Fruit fly (Drosophila melanogaster) whole organism, embryonic: ENCODE results near the gene Csp.

ENCODE experiments used
- Abd-B ChIP-seq: fragments of 200-800 bp; sonication (Bioruptor generic); optimal IDR thresholded peaks from 2 replicates; lab custom pipeline; 2018; ENCODE audit warnings: missing biosample characterization, mild to moderate bottlenecking, missing genetic modification characterization, moderate library complexity
- CG11093 ChIP-seq: fragments of 200-800 bp; sonication (Bioruptor generic); IDR thresholded peaks from 3 replicates; pipeline ENCODE4 v1.3.6; 2022; ENCODE audit warnings: missing biosample characterization, missing genetic modification characterization
- CG11504 ChIP-seq: fragments of 200-800 bp; sonication (Bioruptor generic); optimal IDR thresholded peaks from 3 replicates; lab custom pipeline; 2019; ENCODE audit warnings: missing biosample characterization, mild to moderate bottlenecking, missing genetic modification characterization, moderate library complexity
- CG11560 ChIP-seq: fragments of 200-800 bp; sonication (Bioruptor generic); IDR thresholded peaks from 3 replicates; pipeline ENCODE4 v1.3.6; 2022; ENCODE audit warnings: missing biosample characterization, missing genetic modification characterization
- CG11696 ChIP-seq: fragments of 200-800 bp; sonication (Bioruptor generic); IDR thresholded peaks from 2 replicates; pipeline ENCODE4 v1.3.6; 2022; ENCODE audit warnings: missing biosample characterization, missing genetic modification characterization
- CG12299 ChIP-seq: fragments of 200-800 bp; sonication (Bioruptor generic); optimal IDR thresholded peaks from 2 replicates; lab custom pipeline; 2018; ENCODE audit warnings: missing biosample characterization, mild to moderate bottlenecking, missing genetic modification characterization
- CG1233 ChIP-seq: fragments of 200-800 bp; sonication (Bioruptor generic); optimal IDR thresholded peaks from 4 replicates; lab custom pipeline; 2018; ENCODE audit warnings: missing biosample characterization, mild to moderate bottlenecking, missing genetic modification characterization
- CG13123 ChIP-seq: fragments of 200-800 bp; sonication (Bioruptor generic); optimal IDR thresholded peaks from 2 replicates; lab custom pipeline; 2016; ENCODE audit warnings: missing biosample characterization, missing genetic modification characterization
- CG13424 ChIP-seq: fragments of 200-800 bp; sonication (Bioruptor generic); optimal IDR thresholded peaks from 2 replicates; lab custom pipeline; 2019; ENCODE audit warnings: missing biosample characterization, mild to moderate bottlenecking, missing genetic modification characterization, moderate library complexity
- CG14860 ChIP-seq: fragments of 200-800 bp; sonication (Bioruptor generic); IDR thresholded peaks from 3 replicates; pipeline ENCODE4 v1.3.6; 2022; ENCODE audit warnings: missing biosample characterization, missing genetic modification characterization; ENCODE audit not compliant: partially characterized antibody
- CG16863 ChIP-seq: fragments of 200-800 bp; sonication (Bioruptor generic); optimal IDR thresholded peaks from 3 replicates; lab custom pipeline; 2016; ENCODE audit warnings: missing biosample characterization, missing genetic modification characterization
- CG17328 ChIP-seq: fragments of 200-800 bp; sonication (Bioruptor generic); IDR thresholded peaks from 2 replicates; pipeline ENCODE4 v1.3.6; 2022; ENCODE audit warnings: missing biosample characterization, missing genetic modification characterization
- CG2712 ChIP-seq: fragments of 200-800 bp; optimal IDR thresholded peaks from 3 replicates; lab custom pipeline; 2019; ENCODE audit warnings: missing biosample characterization, mild to moderate bottlenecking, missing genetic modification characterization, moderate library complexity
- CG32772 ChIP-seq: fragments of 200-800 bp; sonication (Bioruptor generic); IDR thresholded peaks from 2 replicates; pipeline ENCODE4 v1.3.6; 2022; ENCODE audit warnings: missing biosample characterization, missing genetic modification characterization
- CG33557 ChIP-seq: fragments of 200-800 bp; sonication (Bioruptor generic); optimal IDR thresholded peaks from 2 replicates; lab custom pipeline; 2019; ENCODE audit warnings: missing biosample characterization, mild to moderate bottlenecking, missing genetic modification characterization, moderate library complexity
- CG6854 ChIP-seq: fragments of 200-800 bp; sonication (Bioruptor generic); optimal IDR thresholded peaks from 3 replicates; lab custom pipeline; 2017; ENCODE audit warnings: missing biosample characterization, mild to moderate bottlenecking, missing genetic modification characterization
- CG8478 ChIP-seq: fragments of >200 bp; optimal IDR thresholded peaks from 2 replicates; lab custom pipeline; 2018
- CG8924 ChIP-seq: fragments of 200-800 bp; optimal IDR thresholded peaks from 3 replicates; lab custom pipeline; 2019; ENCODE audit warnings: missing biosample characterization, mild to moderate bottlenecking, missing genetic modification characterization, moderate library complexity
- CG9609 ChIP-seq: fragments of 200-800 bp; sonication (Bioruptor generic); optimal IDR thresholded peaks from 3 replicates; lab custom pipeline; 2016; ENCODE audit warnings: missing biosample characterization, missing genetic modification characterization
- CHES-1-like ChIP-seq: fragments of 200-800 bp; sonication (Bioruptor generic); optimal IDR thresholded peaks from 2 replicates; lab custom pipeline; 2016; ENCODE audit warnings: missing biosample characterization, missing genetic modification characterization
- Chrac-16 ChIP-seq: fragments of 200-800 bp; sonication (Bioruptor generic); optimal IDR thresholded peaks from 3 replicates; lab custom pipeline; 2016; ENCODE audit warnings: missing biosample characterization, missing genetic modification characterization
- Dek ChIP-seq: fragments of 200-800 bp; sonication (Bioruptor generic); optimal IDR thresholded peaks from 3 replicates; lab custom pipeline; 2019; ENCODE audit warnings: missing biosample characterization, mild to moderate bottlenecking, missing genetic modification characterization, moderate library complexity
- Dfd ChIP-seq, 2 experiments: fragments of >200 bp; optimal IDR thresholded peaks; 2 replicates each; lab custom pipeline; 2017; ENCODE audit warnings: missing biosample characterization in 2 of 2, missing genetic modification characterization in 2 of 2
- Eip74EF ChIP-seq, 2 experiments: fragments of 200-800 bp in 1 of 2; fragments of >200 bp in 1 of 2; sonication (Bioruptor generic) in 1 of 2; optimal IDR thresholded peaks; 2 replicates each; lab custom pipeline; 2017 to 2019; ENCODE audit warnings: missing biosample characterization in 2 of 2, missing genetic modification characterization in 2 of 2, mild to moderate bottlenecking in 1 of 2, moderate library complexity in 1 of 2
- Fer2 ChIP-seq: fragments of 200-800 bp; sonication (Bioruptor generic); optimal IDR thresholded peaks from 2 replicates; lab custom pipeline; 2018; ENCODE audit warnings: missing biosample characterization, mild to moderate bottlenecking, missing genetic modification characterization, moderate library complexity
- HmgZ ChIP-seq: fragments of 200-800 bp; sonication (Bioruptor generic); optimal IDR thresholded peaks from 2 replicates; lab custom pipeline; 2018; ENCODE audit warnings: missing biosample characterization, mild to moderate bottlenecking, missing genetic modification characterization
- Hr39 ChIP-seq: fragments of >200 bp; optimal IDR thresholded peaks from 2 replicates; lab custom pipeline; 2017
- Lim3 ChIP-seq: fragments of 200-800 bp; sonication (Bioruptor generic); IDR thresholded peaks from 2 replicates; pipeline ENCODE4 v1.3.6; 2022; ENCODE audit warnings: missing biosample characterization, missing genetic modification characterization
- MESR4 ChIP-seq: fragments of 200-800 bp; sonication (Bioruptor generic); optimal IDR thresholded peaks from 2 replicates; lab custom pipeline; 2018; ENCODE audit warnings: missing biosample characterization, mild to moderate bottlenecking, missing genetic modification characterization, moderate library complexity
- MTF-1 ChIP-seq: fragments of 200-800 bp; sonication (Bioruptor generic); optimal IDR thresholded peaks from 2 replicates; lab custom pipeline; 2018; ENCODE audit warnings: missing biosample characterization, mild to moderate bottlenecking, missing genetic modification characterization, borderline replicate concordance
- Nf-YC ChIP-seq: fragments of 200-800 bp; optimal IDR thresholded peaks from 3 replicates; lab custom pipeline; 2019; ENCODE audit warnings: missing biosample characterization, mild to moderate bottlenecking, missing genetic modification characterization, moderate library complexity
- Optix ChIP-seq: fragments of 200-800 bp; sonication (Bioruptor generic); IDR thresholded peaks from 3 replicates; pipeline ENCODE4 v1.3.6; 2022; ENCODE audit warnings: missing biosample characterization, missing genetic modification characterization
- Scr ChIP-seq: fragments of 200-800 bp; sonication (Bioruptor generic); IDR thresholded peaks from 2 replicates; pipeline ENCODE4 v1.3.6; 2022; ENCODE audit warnings: missing biosample characterization, missing genetic modification characterization; ENCODE audit not compliant: partially characterized antibody
- ato ChIP-seq: fragments of 200-800 bp; sonication (Bioruptor generic); IDR thresholded peaks from 2 replicates; pipeline ENCODE4 v1.3.6; 2022; ENCODE audit warnings: missing biosample characterization, missing genetic modification characterization; ENCODE audit not compliant: partially characterized antibody
- br ChIP-seq: fragments of >200 bp; optimal IDR thresholded peaks from 2 replicates; lab custom pipeline; 2017
- cwo ChIP-seq: fragments of 200-800 bp; sonication (Bioruptor generic); optimal IDR thresholded peaks from 3 replicates; lab custom pipeline; 2017; ENCODE audit warnings: missing biosample characterization, missing genetic modification characterization, mild to moderate bottlenecking, moderate library complexity, missing genetic modification reagents
- gsb-n ChIP-seq: fragments of 200-800 bp; sonication (Bioruptor generic); optimal IDR thresholded peaks from 3 replicates; lab custom pipeline; 2018; ENCODE audit warnings: missing biosample characterization, mild to moderate bottlenecking, missing genetic modification characterization
- h ChIP-seq: fragments of >200 bp; optimal IDR thresholded peaks from 2 replicates; lab custom pipeline; 2017
- hth ChIP-seq: fragments of >200 bp; optimal IDR thresholded peaks from 2 replicates; lab custom pipeline; 2017; ENCODE audit warnings: inconsistent platforms
- ind ChIP-seq: fragments of 200-800 bp; sonication (Bioruptor generic); optimal IDR thresholded peaks from 3 replicates; lab custom pipeline; 2016; ENCODE audit warnings: missing biosample characterization, missing genetic modification characterization
- jumu ChIP-seq: fragments of 200-800 bp; sonication (Bioruptor generic); optimal IDR thresholded peaks from 3 replicates; lab custom pipeline; 2016; ENCODE audit warnings: missing biosample characterization, missing genetic modification characterization
- klu ChIP-seq: fragments of 200-800 bp; sonication (Bioruptor generic); IDR thresholded peaks from 2 replicates; pipeline ENCODE4 v1.3.6; 2022; ENCODE audit warnings: missing biosample characterization, missing genetic modification characterization
- knrl ChIP-seq: fragments of 200-800 bp; sonication (Bioruptor generic); IDR thresholded peaks from 3 replicates; pipeline ENCODE4 v1.3.6; 2022; ENCODE audit warnings: missing biosample characterization, missing genetic modification characterization; ENCODE audit not compliant: partially characterized antibody
- lola ChIP-seq, 3 experiments: fragments of >200 bp in 2 of 3; fragments of 200-800 bp in 1 of 3; sonication (Bioruptor generic) in 1 of 3; optimal IDR thresholded peaks; 2 replicates each; lab custom pipeline; 2017 to 2019; ENCODE audit warnings: missing biosample characterization in 3 of 3, missing genetic modification characterization in 3 of 3, mild to moderate bottlenecking in 1 of 3, moderate library complexity in 1 of 3
- ro ChIP-seq: fragments of 200-800 bp; sonication (Bioruptor generic); IDR thresholded peaks from 2 replicates; pipeline ENCODE4 v1.3.6; 2022; ENCODE audit warnings: missing biosample characterization, missing genetic modification characterization
- scrt ChIP-seq: fragments of 200-800 bp; sonication (Bioruptor generic); optimal IDR thresholded peaks from 2 replicates; lab custom pipeline; 2018; ENCODE audit warnings: missing biosample characterization, mild to moderate bottlenecking, missing genetic modification characterization, moderate library complexity
- sug ChIP-seq: fragments of 200-800 bp; optimal IDR thresholded peaks from 2 replicates; lab custom pipeline; 2019; ENCODE audit warnings: missing biosample characterization, mild to moderate bottlenecking, missing genetic modification characterization, moderate library complexity
- ttk ChIP-seq: fragments of 200-800 bp; sonication (Bioruptor generic); IDR thresholded peaks from 2 replicates; pipeline ENCODE4 v2.1.2; 2022; ENCODE audit warnings: missing biosample characterization, missing genetic modification characterization
- tx ChIP-seq: fragments of 200-800 bp; sonication (Bioruptor generic); optimal IDR thresholded peaks from 2 replicates; lab custom pipeline; 2016; ENCODE audit warnings: missing biosample characterization, missing genetic modification characterization
- wek ChIP-seq: fragments of 200-800 bp; sonication (Bioruptor generic); optimal IDR thresholded peaks from 3 replicates; lab custom pipeline; 2018; ENCODE audit warnings: missing biosample characterization, mild to moderate bottlenecking, missing genetic modification characterization, moderate library complexity

Gene Csp

dm6 chr3L:22287994-22288766 lies 21.0 kb downstream of the Csp start, which contains the start of the genes Hem and IleRS (continued):
- TF ChIP-seq knrl (GFP tag; lab: Robert Waterston, UW) (peak; percentile 72), CG9609 (peak; percentile 84), CG17328 (peak; percentile 89), CG2712 (tag; lab: Kevin White, UChicago) (peak; percentile 96), HmgZ (peak; percentile 88), CG1233 (GFP tag; lab: Kevin White, UChicago) (no peak), sug (tag; lab: Kevin White, UChicago) (no peak), CG11696 (peak; percentile 75), hth (no peak), wek (GFP tag; lab: Kevin White, UChicago) (no peak), CG13424 (tag; lab: Kevin White, UChicago) (peak; percentile 93), cwo (GFP tag; lab: Kevin White, UChicago) (peak; percentile 84), ro (GFP tag; lab: Robert Waterston, UW) (peak; percentile 75), Optix (GFP tag; lab: Robert Waterston, UW) (peak; percentile 53), CG6854 (GFP tag; lab: Kevin White, UChicago) (peak; percentile 69), h (lab: Kevin White, UChicago) (no peak), br (lab: Kevin White, UChicago) (no peak), jumu (GFP tag; lab: Kevin White, UChicago) (peak; percentile 71), lola (GFP tag; optimal IDR thresholded peaks at IDR 0.05; lab: Kevin White, UChicago) (peak in 1 of 3 experiments; percentile 95), CG32772 (GFP tag; lab: Robert Waterston, UW) (peak; percentile 92), ttk (GFP tag; lab: Robert Waterston, UW) (peak; percentile 93), Dek (tag; lab: Kevin White, UChicago) (peak; percentile 90), Fer2 (peak; percentile 90), CG8478 (no peak), CG33557 (peak; percentile 89), CG16863 (peak; percentile 83), CG14860 (GFP tag; lab: Robert Waterston, UW) (peak; percentile 64), ato (GFP tag; lab: Robert Waterston, UW) (peak; percentile 78), CG11504 (tag; lab: Kevin White, UChicago) (no peak), CG8924 (peak; percentile 95), Dfd (GFP tag; optimal IDR thresholded peaks at IDR 0.05; lab: Kevin White, UChicago) (no peak), CG11560 (tag; lab: Robert Waterston, UW) (peak; percentile 64; the same call in 1 of the 3 replicates), CG12299 (tag; lab: Kevin White, UChicago) (peak; percentile 79), Scr (peak; percentile 73), gsb-n (tag; lab: Kevin White, UChicago) (no peak), CHES-1-like (peak; percentile 65), CG13123 (peak; percentile 90), Hr39 (lab: Kevin White, UChicago) (no peak), Abd-B (GFP tag; lab: Kevin White, UChicago) (peak; percentile 94), Lim3 (peak; percentile 63; the same call in 1 of the 2 replicates), CG11093 (peak; percentile 87), ind (GFP tag; lab: Kevin White, UChicago) (peak; percentile 95), Nf-YC (no peak), klu (GFP tag; lab: Robert Waterston, UW) (peak; percentile 84), Eip74EF (GFP tag; optimal IDR thresholded peaks at IDR 0.05; lab: Kevin White, UChicago) (no peak), scrt (GFP tag; lab: Kevin White, UChicago) (no peak), tx (peak; percentile 76), Chrac-16 (GFP tag; lab: Kevin White, UChicago) (peak; percentile 94), MTF-1 (peak; percentile 50), MESR4 (GFP tag; lab: Kevin White, UChicago) (peak; percentile 78)
